Fruit fly (Drosophila melanogaster) whole organism, prepupa: ENCODE data around the gene Smu1.

ENCODE experiments used
- CG11762 ChIP-seq: fragments of 200-800 bp; sonication (Bioruptor generic); optimal IDR thresholded peaks from 3 replicates; lab custom pipeline; 2016; ENCODE audit warnings: missing biosample characterization, missing genetic modification characterization; ENCODE audit not compliant: insufficient read depth
- CG6163 ChIP-seq: fragments of 200-800 bp; sonication (Bioruptor generic); IDR thresholded peaks from 3 replicates; pipeline ENCODE4 v1.3.6; 2022; ENCODE audit warnings: missing biosample characterization, missing genetic modification characterization
- Lpt ChIP-seq: fragments of 200-800 bp; sonication (Bioruptor generic); optimal IDR thresholded peaks from 3 replicates; lab custom pipeline; 2016; ENCODE audit warnings: missing biosample characterization, missing genetic modification characterization
- OdsH ChIP-seq: fragments of 200-800 bp; sonication (Bioruptor generic); optimal IDR thresholded peaks from 3 replicates; lab custom pipeline; 2016; ENCODE audit warnings: missing biosample characterization, missing genetic modification characterization
- eg ChIP-seq: fragments of 200-800 bp; sonication (Bioruptor generic); IDR thresholded peaks from 3 replicates; pipeline ENCODE4 v1.3.6; 2022; ENCODE audit warnings: missing biosample characterization, missing genetic modification characterization
- esn ChIP-seq: fragments of 200-800 bp; sonication (Bioruptor generic); optimal IDR thresholded peaks from 2 replicates; lab custom pipeline; 2016; ENCODE audit warnings: missing biosample characterization, mild to moderate bottlenecking, missing genetic modification characterization, moderate library complexity

DNA sequence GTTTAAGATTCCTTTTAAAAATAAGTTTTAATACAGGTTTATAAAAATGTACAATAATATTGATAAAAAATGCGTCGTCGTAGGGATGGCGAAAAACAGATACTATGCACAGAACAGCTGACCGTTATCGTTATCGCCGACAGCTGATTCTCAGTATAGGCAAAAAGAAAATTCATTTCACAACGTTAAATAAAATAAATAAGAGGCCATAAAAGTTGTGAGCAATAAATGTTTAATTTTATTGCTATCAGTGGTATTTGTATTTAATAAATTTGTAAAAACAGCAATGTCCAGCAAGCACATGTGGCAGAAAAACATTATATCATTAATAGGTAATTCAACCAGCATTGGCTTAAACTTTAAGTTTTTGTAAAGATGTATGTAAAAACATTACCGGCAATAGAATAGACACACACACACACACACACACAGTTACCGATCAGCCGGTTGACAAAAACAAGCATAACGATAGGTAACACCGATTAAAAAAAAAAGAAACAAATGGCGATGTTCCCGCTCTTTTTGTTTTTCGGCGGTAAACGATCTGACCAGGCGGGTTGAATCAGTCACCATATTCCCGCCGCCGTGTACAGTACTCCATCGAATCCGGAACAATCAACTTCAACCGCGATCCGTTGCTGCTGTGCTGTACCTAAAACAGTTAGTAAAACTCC lies at the start of gene Smu1, which contains the start of gene dnk:
- no peak for TF ChIP-seq CG11762 (GFP tag; lab: Kevin White, UChicago)
- no peak for TF ChIP-seq Lpt (GFP tag; lab: Kevin White, UChicago)
- TF ChIP-seq OdsH, result no peak
- TF ChIP-seq eg (GFP tag; lab: Robert Waterston, UW), result no peak; the same call in none of the 3 replicates
- TF ChIP-seq esn, result no peak
- peak; percentile 65; the same call in 2 of the 3 replicates for TF ChIP-seq CG6163
